Fruit fly (Drosophila melanogaster) Kc167 (cell line): Measurements from ENCODE around the gene Fbp2.

Experiments
- Myc ChIP-seq: fragments of >200 bp; optimal IDR thresholded peaks from 2 replicates; lab custom pipeline; 2017; ENCODE audit warnings: missing external identifiers
- Sin3A ChIP-seq: fragments of >200 bp; optimal IDR thresholded peaks from 2 replicates; lab custom pipeline; 2018; ENCODE audit warnings: missing external identifiers
- h ChIP-seq: fragments of >200 bp; optimal IDR thresholded peaks from 3 replicates; lab custom pipeline; 2018; ENCODE audit warnings: missing external identifiers
- insv ChIP-seq: fragments of >200 bp; optimal IDR thresholded peaks from 3 replicates; lab custom pipeline; 2018; ENCODE audit warnings: missing external identifiers
- psq ChIP-seq: fragments of >200 bp; optimal IDR thresholded peaks from 2 replicates; lab custom pipeline; 2017; ENCODE audit warnings: missing external identifiers
- ttk ChIP-seq: sonication (Bioruptor generic); optimal IDR thresholded peaks from 2 replicates; lab custom pipeline; 2017; ENCODE audit warnings: missing external identifiers

Fbp2 gene

dm6 chr2L:9421312-9421711, 5.3 kb upstream of the Fbp2 start:
- no peak for TF ChIP-seq ttk (lab: Kevin White, UChicago)
- no peak for TF ChIP-seq h (lab: Kevin White, UChicago)
- TF ChIP-seq psq: no peak
- no peak for TF ChIP-seq Myc (lab: Kevin White, UChicago)
- TF ChIP-seq Sin3A (lab: Kevin White, UChicago): no peak
- TF ChIP-seq insv (lab: Kevin White, UChicago): no peak

- TF ChIP-seq h (lab: Kevin White, UChicago): no peak
- no peak for TF ChIP-seq ttk (lab: Kevin White, UChicago)
- TF ChIP-seq Sin3A (lab: Kevin White, UChicago): no peak
- TF ChIP-seq psq: no peak
- TF ChIP-seq insv (lab: Kevin White, UChicago): no peak
- no peak for TF ChIP-seq Myc (lab: Kevin White, UChicago)
Observed at dm6 chr2L:9424193-9424592, 2.4 kb upstream of the Fbp2 start.

- TF ChIP-seq Myc (lab: Kevin White, UChicago) (no peak), h (lab: Kevin White, UChicago) (no peak), psq (no peak), ttk (lab: Kevin White, UChicago) (no peak), Sin3A (lab: Kevin White, UChicago) (no peak), insv (lab: Kevin White, UChicago) (no peak)
Observed at dm6 chr2L:9427570-9427969, 986 bp downstream of the Fbp2 start, which contains the start of gene CG42847. Gene CG42847 (plus strand): TSS chr2L:9427870.

dm6 chr2L:9430992-9431602, 4.5 kb downstream of the Fbp2 start, which contains the start of the genes FucTB and scat:
Gene FucTB (minus strand): TSS chr2L:9431052.
Gene scat (plus strand): TSS chr2L:9431405.
- TF ChIP-seq insv (lab: Kevin White, UChicago): no peak
- TF ChIP-seq h (lab: Kevin White, UChicago): no peak
- no peak for TF ChIP-seq Sin3A (lab: Kevin White, UChicago)
- no peak for TF ChIP-seq psq
- TF ChIP-seq Myc (lab: Kevin White, UChicago): no peak
- TF ChIP-seq ttk (lab: Kevin White, UChicago): no peak

dm6 chr2L:9435099-9435498, 8.5 kb downstream of the Fbp2 start, which contains the start of gene CG3769:
Gene CG3769 (plus strand): TSS chr2L:9435399.
- no peak for TF ChIP-seq Sin3A (lab: Kevin White, UChicago)
- TF ChIP-seq psq: no peak

- TF ChIP-seq ttk (lab: Kevin White, UChicago) (no peak), Sin3A (lab: Kevin White, UChicago) (no peak), psq (no peak), Myc (lab: Kevin White, UChicago) (no peak), h (lab: Kevin White, UChicago) (no peak), insv (lab: Kevin White, UChicago) (no peak)
Observed at dm6 chr2L:9436504-9436903, 9.9 kb downstream of the Fbp2 start, which contains the start of gene RpS28-like. Gene RpS28-like (plus strand): TSS chr2L:9436804.

dm6 chr2L:9437216-9437715, 10.7 kb downstream of the Fbp2 start, which contains the start of gene numb:
Gene numb (plus strand): TSS chr2L:9437469.
- TF ChIP-seq h (lab: Kevin White, UChicago) (no peak), Sin3A (lab: Kevin White, UChicago) (no peak), Myc (lab: Kevin White, UChicago) (no peak), insv (lab: Kevin White, UChicago) (no peak), ttk (lab: Kevin White, UChicago) (no peak), psq (no peak)

- TF ChIP-seq h (lab: Kevin White, UChicago) (no peak), insv (lab: Kevin White, UChicago) (no peak), ttk (lab: Kevin White, UChicago) (no peak), psq (no peak), Myc (lab: Kevin White, UChicago) (no peak), Sin3A (lab: Kevin White, UChicago) (no peak)
Observed at dm6 chr2L:9438227-9438626, 11.6 kb downstream of the Fbp2 start.

dm6 chr2L:9440640-9441039, 14.1 kb downstream of the Fbp2 start, which contains the start of gene CG33723:
Gene CG33723 (minus strand): TSS chr2L:9440740.
- TF ChIP-seq insv (lab: Kevin White, UChicago): no peak
- TF ChIP-seq ttk (lab: Kevin White, UChicago): no peak
- TF ChIP-seq psq: no peak
- TF ChIP-seq Myc (lab: Kevin White, UChicago): no peak
- TF ChIP-seq h (lab: Kevin White, UChicago): no peak
- TF ChIP-seq Sin3A (lab: Kevin White, UChicago): no peak

dm6 chr2L:9442795-9443287, 16.3 kb downstream of the Fbp2 start:
- TF ChIP-seq ttk (lab: Kevin White, UChicago) (no peak), insv (lab: Kevin White, UChicago) (no peak), psq (no peak), Myc (lab: Kevin White, UChicago) (no peak), h (lab: Kevin White, UChicago) (no peak)

dm6 chr2L:9445753-9446152, 19.2 kb downstream of the Fbp2 start:
- TF ChIP-seq insv (lab: Kevin White, UChicago) (no peak), Sin3A (lab: Kevin White, UChicago) (no peak), h (lab: Kevin White, UChicago) (no peak), ttk (lab: Kevin White, UChicago) (no peak), psq (no peak), Myc (lab: Kevin White, UChicago) (no peak)
